Fruit fly (Drosophila melanogaster) whole organism, embryonic: ENCODE data around the gene CG34183.
A peak's percentile ranks its signal among the peaks of the same experiment; 100 is the strongest.

Experiments
- ATbp ChIP-seq: fragments of 200-800 bp; sonication (Bioruptor generic); optimal IDR thresholded peaks from 2 replicates; lab custom pipeline; 2017; ENCODE audit warnings: missing biosample characterization, mild to moderate bottlenecking, missing genetic modification characterization, missing genetic modification reagents
- CG10209 ChIP-seq: fragments of 200-800 bp; sonication (Bioruptor generic); optimal IDR thresholded peaks from 3 replicates; lab custom pipeline; 2017; ENCODE audit warnings: missing biosample characterization, mild to moderate bottlenecking, missing genetic modification characterization, missing genetic modification reagents
- CG11085 ChIP-seq: fragments of 200-800 bp; sonication (Bioruptor generic); IDR thresholded peaks from 2 replicates; pipeline ENCODE4 v1.3.6; 2022; ENCODE audit warnings: missing biosample characterization, missing genetic modification characterization
- CG11398 ChIP-seq: fragments of 200-800 bp; sonication (Bioruptor generic); optimal IDR thresholded peaks from 2 replicates; lab custom pipeline; 2016; ENCODE audit warnings: missing biosample characterization, missing genetic modification characterization
- CG12391 ChIP-seq: fragments of 200-800 bp; sonication (Bioruptor generic); optimal IDR thresholded peaks from 3 replicates; lab custom pipeline; 2018; ENCODE audit warnings: missing biosample characterization, mild to moderate bottlenecking, missing genetic modification characterization, moderate library complexity
- CG14441 ChIP-seq: fragments of 200-800 bp; sonication (Bioruptor generic); IDR thresholded peaks from 2 replicates; pipeline ENCODE4 v1.3.6; 2022; ENCODE audit warnings: missing biosample characterization, missing genetic modification characterization
- CG15514 ChIP-seq: fragments of 200-800 bp; sonication (Bioruptor generic); optimal IDR thresholded peaks from 3 replicates; lab custom pipeline; 2017; ENCODE audit warnings: missing biosample characterization, missing genetic modification characterization, mild to moderate bottlenecking, moderate library complexity, missing genetic modification reagents
- CG17385 ChIP-seq: fragments of 200-800 bp; sonication (Bioruptor generic); optimal IDR thresholded peaks from 3 replicates; lab custom pipeline; 2018; ENCODE audit warnings: missing biosample characterization, mild to moderate bottlenecking, missing genetic modification characterization
- CG18011 ChIP-seq: fragments of 200-800 bp; sonication (Bioruptor generic); optimal IDR thresholded peaks from 2 replicates; lab custom pipeline; 2017; ENCODE audit warnings: missing biosample characterization, missing genetic modification characterization, mild to moderate bottlenecking, moderate library complexity, missing genotype
- CG18476 ChIP-seq: fragments of 200-800 bp; sonication (Bioruptor generic); optimal IDR thresholded peaks from 2 replicates; lab custom pipeline; 2016; ENCODE audit warnings: missing biosample characterization, mild to moderate bottlenecking, missing genetic modification characterization
- CG2875 ChIP-seq: fragments of 200-800 bp; sonication (Bioruptor generic); optimal IDR thresholded peaks from 2 replicates; lab custom pipeline; 2017; ENCODE audit warnings: missing biosample characterization, mild to moderate bottlenecking, missing genetic modification characterization, missing genetic modification reagents
- CG3407 ChIP-seq: fragments of 200-800 bp; sonication (Bioruptor generic); optimal IDR thresholded peaks from 2 replicates; lab custom pipeline; 2018; ENCODE audit warnings: missing biosample characterization, mild to moderate bottlenecking, missing genetic modification characterization
- CG34376 ChIP-seq: fragments of 200-800 bp; sonication (Bioruptor generic); optimal IDR thresholded peaks from 2 replicates; lab custom pipeline; 2018; ENCODE audit warnings: missing biosample characterization, mild to moderate bottlenecking, missing genetic modification characterization
- CG34422 ChIP-seq: fragments of 200-800 bp; sonication (Bioruptor generic); IDR thresholded peaks from 3 replicates; pipeline ENCODE4 v1.3.6; 2022; ENCODE audit warnings: missing biosample characterization, missing genetic modification characterization
- CG3995 ChIP-seq: fragments of 200-800 bp; sonication (Bioruptor generic); optimal IDR thresholded peaks from 3 replicates; lab custom pipeline; 2016; ENCODE audit warnings: missing biosample characterization, missing genetic modification characterization
- CG42726 ChIP-seq: fragments of 200-800 bp; sonication (Bioruptor generic); IDR thresholded peaks from 2 replicates; pipeline ENCODE4 v1.3.6; 2022; ENCODE audit warnings: missing biosample characterization, missing genetic modification characterization; ENCODE audit not compliant: partially characterized antibody
- CG4820 ChIP-seq: fragments of 200-800 bp; sonication (Bioruptor generic); optimal IDR thresholded peaks from 3 replicates; lab custom pipeline; 2016; ENCODE audit warnings: missing biosample characterization, missing genetic modification characterization
- CG7372 ChIP-seq: fragments of 200-800 bp; sonication (Bioruptor generic); IDR thresholded peaks from 2 replicates; pipeline ENCODE4 v1.3.6; 2022; ENCODE audit warnings: missing biosample characterization, missing genetic modification characterization
- CG8089 ChIP-seq: fragments of 200-800 bp; sonication (Bioruptor generic); optimal IDR thresholded peaks from 3 replicates; lab custom pipeline; 2016; ENCODE audit warnings: missing biosample characterization, missing genetic modification characterization
- CoRest ChIP-seq: fragments of 200-800 bp; sonication (Bioruptor generic); optimal IDR thresholded peaks from 3 replicates; lab custom pipeline; 2018; ENCODE audit warnings: missing biosample characterization, mild to moderate bottlenecking, missing genetic modification characterization, moderate library complexity
- CrebB ChIP-seq: fragments of 200-800 bp; sonication (Bioruptor generic); optimal IDR thresholded peaks from 3 replicates; lab custom pipeline; 2018; ENCODE audit warnings: missing biosample characterization, mild to moderate bottlenecking, missing genetic modification characterization
- D19A ChIP-seq: fragments of 200-800 bp; optimal IDR thresholded peaks from 3 replicates; lab custom pipeline; 2019; ENCODE audit warnings: missing biosample characterization, mild to moderate bottlenecking, missing genetic modification characterization, moderate library complexity
- Dref ChIP-seq: fragments of 200-800 bp; sonication (Bioruptor generic); IDR thresholded peaks from 2 replicates; pipeline ENCODE4 v1.3.6; 2022; ENCODE audit warnings: missing biosample characterization, missing genetic modification characterization
- HLH54F ChIP-seq: fragments of 200-800 bp; sonication (Bioruptor generic); optimal IDR thresholded peaks from 3 replicates; lab custom pipeline; 2016; ENCODE audit warnings: missing biosample characterization, missing genetic modification characterization
- Hey ChIP-seq: fragments of 200-800 bp; sonication (Bioruptor generic); optimal IDR thresholded peaks from 3 replicates; lab custom pipeline; 2018; ENCODE audit warnings: missing biosample characterization, mild to moderate bottlenecking, missing genetic modification characterization
- Mad ChIP-seq: fragments of 200-800 bp; sonication (Bioruptor generic); optimal IDR thresholded peaks from 2 replicates; lab custom pipeline; 2016; ENCODE audit warnings: missing biosample characterization, missing genetic modification characterization
- Myb ChIP-seq: fragments of 200-800 bp; sonication (Bioruptor generic); optimal IDR thresholded peaks from 2 replicates; lab custom pipeline; 2016; ENCODE audit warnings: missing biosample characterization, missing genetic modification characterization
- Nf-YB ChIP-seq: fragments of 200-800 bp; sonication (Bioruptor generic); optimal IDR thresholded peaks from 3 replicates; lab custom pipeline; 2019; ENCODE audit warnings: missing biosample characterization, mild to moderate bottlenecking, missing genetic modification characterization, moderate library complexity
- NfI ChIP-seq: fragments of 200-800 bp; sonication (Bioruptor generic); optimal IDR thresholded peaks from 3 replicates; lab custom pipeline; 2018; ENCODE audit warnings: missing biosample characterization, mild to moderate bottlenecking, missing genetic modification characterization, moderate library complexity
- Rfx ChIP-seq: fragments of 200-800 bp; sonication (Bioruptor generic); IDR thresholded peaks from 2 replicates; pipeline ENCODE4 v1.3.6; 2022; ENCODE audit warnings: missing biosample characterization, missing genetic modification characterization
- Side ChIP-seq: fragments of 200-800 bp; sonication (Bioruptor generic); optimal IDR thresholded peaks from 2 replicates; lab custom pipeline; 2016; ENCODE audit warnings: missing biosample characterization, missing genetic modification characterization
- Spps ChIP-seq: fragments of 200-800 bp; sonication (Bioruptor generic); optimal IDR thresholded peaks from 2 replicates; lab custom pipeline; 2018; ENCODE audit warnings: missing biosample characterization, mild to moderate bottlenecking, missing genetic modification characterization
- TFAM ChIP-seq: fragments of 200-800 bp; sonication (Bioruptor generic); optimal IDR thresholded peaks from 2 replicates; lab custom pipeline; 2017; ENCODE audit warnings: missing biosample characterization, missing genetic modification characterization, inconsistent platforms
- Usf ChIP-seq: fragments of 200-800 bp; sonication (Bioruptor generic); optimal IDR thresholded peaks from 2 replicates; lab custom pipeline; 2017; ENCODE audit warnings: missing genotype, missing biosample characterization, missing genetic modification characterization
- Xbp1 ChIP-seq: fragments of 200-800 bp; sonication (Bioruptor generic); optimal IDR thresholded peaks from 3 replicates; lab custom pipeline; 2016; ENCODE audit warnings: missing biosample characterization, mild to moderate bottlenecking, missing genetic modification characterization
- amos ChIP-seq: fragments of 200-800 bp; sonication (Bioruptor generic); IDR thresholded peaks from 2 replicates; pipeline ENCODE4 v1.3.6; 2022; ENCODE audit warnings: missing biosample characterization, missing genetic modification characterization; ENCODE audit not compliant: partially characterized antibody
- cas ChIP-seq: fragments of 200-800 bp; sonication (Bioruptor generic); IDR thresholded peaks from 2 replicates; pipeline ENCODE4 v1.3.6; 2022; ENCODE audit warnings: missing biosample characterization, missing genetic modification characterization
- cato ChIP-seq: fragments of 200-800 bp; sonication (Bioruptor generic); optimal IDR thresholded peaks from 2 replicates; lab custom pipeline; 2016; ENCODE audit warnings: missing biosample characterization, missing genetic modification characterization, borderline replicate concordance
- exex ChIP-seq: fragments of 200-800 bp; sonication (Bioruptor generic); optimal IDR thresholded peaks from 4 replicates; lab custom pipeline; 2018; ENCODE audit warnings: missing biosample characterization, mild to moderate bottlenecking, missing genetic modification characterization, moderate library complexity
- ftz-f1 ChIP-seq: fragments of 200-800 bp; sonication (Bioruptor generic); optimal IDR thresholded peaks from 2 replicates; lab custom pipeline; 2016; ENCODE audit warnings: missing biosample characterization, missing genetic modification characterization
- gro ChIP-seq: fragments of 200-800 bp; sonication (Bioruptor generic); optimal IDR thresholded peaks from 2 replicates; lab custom pipeline; 2016; ENCODE audit warnings: missing biosample characterization, missing genetic modification characterization
- her ChIP-seq: fragments of 200-800 bp; sonication (Bioruptor generic); optimal IDR thresholded peaks from 2 replicates; lab custom pipeline; 2016; ENCODE audit warnings: missing biosample characterization, missing genetic modification characterization
- hkb ChIP-seq, 2 experiments: fragments of 200-800 bp in 1 of 2; fragments of >200 bp in 1 of 2; sonication (Bioruptor generic) in 1 of 2; IDR thresholded peaks in 1 of 2; optimal IDR thresholded peaks in 1 of 2; 2 replicates each; pipeline versions ENCODE4 v1.3.6 to Lab custom; 2017 to 2022; ENCODE audit warnings: missing biosample characterization in 1 of 2, missing genetic modification characterization in 1 of 2
- jing ChIP-seq: fragments of 200-800 bp; sonication (Bioruptor generic); optimal IDR thresholded peaks from 2 replicates; lab custom pipeline; 2018; ENCODE audit warnings: missing biosample characterization, mild to moderate bottlenecking, missing genetic modification characterization
- slp2 ChIP-seq: fragments of 200-800 bp; sonication (Bioruptor generic); optimal IDR thresholded peaks from 2 replicates; lab custom pipeline; 2016; ENCODE audit warnings: missing biosample characterization, missing genetic modification characterization
- sna ChIP-seq: fragments of 200-800 bp; sonication (Bioruptor generic); IDR thresholded peaks from 2 replicates; pipeline ENCODE4 v1.3.6; 2022; ENCODE audit warnings: missing biosample characterization, missing genetic modification characterization; ENCODE audit not compliant: partially characterized antibody
- sug ChIP-seq: fragments of 200-800 bp; optimal IDR thresholded peaks from 2 replicates; lab custom pipeline; 2019; ENCODE audit warnings: missing biosample characterization, mild to moderate bottlenecking, missing genetic modification characterization, moderate library complexity
- tna ChIP-seq: fragments of 200-800 bp; sonication (Bioruptor generic); IDR thresholded peaks from 2 replicates; pipeline ENCODE4 v1.3.6; 2022; ENCODE audit warnings: missing biosample characterization, missing genetic modification characterization; ENCODE audit not compliant: partially characterized antibody
- twi ChIP-seq: fragments of 200-800 bp; optimal IDR thresholded peaks from 2 replicates; lab custom pipeline; 2019; ENCODE audit warnings: missing biosample characterization, mild to moderate bottlenecking, missing genetic modification characterization, moderate library complexity

Gene CG34183

dm6 chr2L:9921401-9921800 lies 30.8 kb upstream of the CG34183 start, which contains the start of gene CG4592 (continued):
- TF ChIP-seq CG18011 (GFP tag; lab: Kevin White, UChicago): peak; percentile 26
- peak; percentile 83 for TF ChIP-seq Rfx
- TF ChIP-seq Mad: peak; percentile 55
- no peak for TF ChIP-seq sna
- peak; percentile 15 for TF ChIP-seq Myb (GFP tag; lab: Kevin White, UChicago)
- no peak for TF ChIP-seq amos (GFP tag; lab: Robert Waterston, UW)
- TF ChIP-seq CoRest: peak; percentile 64
- TF ChIP-seq HLH54F: peak; percentile 29
- peak; percentile 47 for TF ChIP-seq CrebB (tag; lab: Kevin White, UChicago)
- 0 out of 2 replicates have a peak, but pooled peaks have one; percentile 37 for TF ChIP-seq cas (GFP tag; lab: Robert Waterston, UW)
- TF ChIP-seq CG10209 (GFP tag; lab: Kevin White, UChicago): peak; percentile 58
- TF ChIP-seq TFAM (GFP tag; lab: Kevin White, UChicago): no peak
- TF ChIP-seq CG17385 (GFP tag; lab: Kevin White, UChicago): peak; percentile 57
- TF ChIP-seq hkb (optimal IDR thresholded peaks at IDR 0.05; lab: Kevin White, UChicago): no peak
- TF ChIP-seq hkb (GFP tag; IDR thresholded peaks at IDR 0.05; lab: Robert Waterston, UW): peak; percentile 84
- TF ChIP-seq CG8089 (GFP tag; lab: Kevin White, UChicago): no peak
- no peak for TF ChIP-seq CG11398 (GFP tag; lab: Kevin White, UChicago)
- peak; percentile 21 for TF ChIP-seq CG3407 (GFP tag; lab: Kevin White, UChicago)
- peak; percentile 23 for TF ChIP-seq Nf-YB (GFP tag; lab: Kevin White, UChicago)
- no peak for TF ChIP-seq jing
- peak; percentile 94 for TF ChIP-seq sug (tag; lab: Kevin White, UChicago)
- TF ChIP-seq CG34422 (GFP tag; lab: Robert Waterston, UW): peak; percentile 11; the same call in 1 of the 3 replicates
- peak; percentile 42 for TF ChIP-seq ATbp (GFP tag; lab: Kevin White, UChicago)
- peak; percentile 24 for TF ChIP-seq cato (GFP tag; lab: Kevin White, UChicago)
- peak; percentile 39 for TF ChIP-seq CG18476 (GFP tag; lab: Kevin White, UChicago)
- TF ChIP-seq tna: no peak
- no peak for TF ChIP-seq Dref (GFP tag; lab: Robert Waterston, UW)
- TF ChIP-seq CG34376: peak; percentile 64
- peak; percentile 70 for TF ChIP-seq CG12391 (tag; lab: Kevin White, UChicago)
- TF ChIP-seq Spps (tag; lab: Kevin White, UChicago): peak; percentile 22
- peak; percentile 67 for TF ChIP-seq gro
- TF ChIP-seq Xbp1 (GFP tag; lab: Kevin White, UChicago): peak; percentile 64
- TF ChIP-seq CG11085 (GFP tag; lab: Robert Waterston, UW): no peak
- TF ChIP-seq NfI (GFP tag; lab: Kevin White, UChicago): peak; percentile 65
- TF ChIP-seq Side (GFP tag; lab: Kevin White, UChicago): peak; percentile 31
- peak; percentile 46 for TF ChIP-seq CG15514 (GFP tag; lab: Kevin White, UChicago)
- TF ChIP-seq slp2 (GFP tag; lab: Kevin White, UChicago): no peak
- TF ChIP-seq CG3995 (GFP tag; lab: Kevin White, UChicago): no peak
- TF ChIP-seq exex (tag; lab: Kevin White, UChicago): peak; percentile 52
- TF ChIP-seq twi (tag; lab: Kevin White, UChicago): no peak
- no peak for TF ChIP-seq CG7372 (GFP tag; lab: Robert Waterston, UW)
- TF ChIP-seq CG2875 (GFP tag; lab: Kevin White, UChicago): peak; percentile 45
- peak; percentile 45 for TF ChIP-seq her (GFP tag; lab: Kevin White, UChicago)
- TF ChIP-seq CG42726 (GFP tag; lab: Robert Waterston, UW): no peak
- TF ChIP-seq Hey (tag; lab: Kevin White, UChicago): no peak
- peak; percentile 23 for TF ChIP-seq ftz-f1 (GFP tag; lab: Kevin White, UChicago)
- TF ChIP-seq Usf (GFP tag; lab: Kevin White, UChicago): peak; percentile 22
- peak; percentile 99 for TF ChIP-seq CG4820 (GFP tag; lab: Kevin White, UChicago)
- TF ChIP-seq CG14441: peak; percentile 53; the same call in 1 of the 2 replicates
- no peak for TF ChIP-seq D19A (tag; lab: Kevin White, UChicago)
